Worm (Caenorhabditis elegans): ENCODE results near the gene gsp-2.

- no peak for TF ChIP-seq unc-62 (GFP tag; optimal IDR thresholded peaks at IDR 0.05)
- no peak for TF ChIP-seq elt-1 (tag; optimal IDR thresholded peaks at IDR 0.05; ENCODE audit: borderline replicate concordance, insufficient read depth)
- no peak for TF ChIP-seq blmp-1 (tag; optimal IDR thresholded peaks at IDR 0.05)
- no peak for TF ChIP-seq ceh-43 (GFP tag; optimal IDR thresholded peaks at IDR 0.05)
- no peak for TF ChIP-seq unc-120 (tag; optimal IDR thresholded peaks at IDR 0.05; ENCODE audit: poor library complexity, severe bottlenecking)
- no peak for TF ChIP-seq nhr-237 (tag; optimal IDR thresholded peaks at IDR 0.05)
- no peak for TF ChIP-seq flh-1 (GFP tag; optimal IDR thresholded peaks at IDR 0.05)
- TF ChIP-seq zip-8 (tag; optimal IDR thresholded peaks at IDR 0.05) = no peak
These were observed 2.3 kb downstream of the gsp-2 start, which contains the start of gene kap-1 for ce11 chrIII:7338693-7339092.
